Fruit fly (Drosophila melanogaster) whole organism, embryonic: ENCODE results near the gene CG42716.
A peak's percentile ranks its signal among the peaks of the same experiment; 100 is the strongest.

Experiments used
- Bdp1 ChIP-seq: fragments of 200-800 bp; sonication (Bioruptor generic); optimal IDR thresholded peaks from 3 replicates; lab custom pipeline; 2016; ENCODE audit warnings: missing biosample characterization, missing genetic modification characterization
- Bteb2 ChIP-seq: fragments of 200-800 bp; sonication (Bioruptor generic); optimal IDR thresholded peaks from 2 replicates; lab custom pipeline; 2016; ENCODE audit warnings: missing biosample characterization, missing genetic modification characterization
- CG10267 ChIP-seq: fragments of 200-800 bp; sonication (Bioruptor generic); optimal IDR thresholded peaks from 2 replicates; lab custom pipeline; 2018; ENCODE audit warnings: missing biosample characterization, mild to moderate bottlenecking, missing genetic modification characterization, moderate library complexity
- CG11695 ChIP-seq: fragments of 200-800 bp; sonication (Bioruptor generic); IDR thresholded peaks from 3 replicates; pipeline ENCODE4 v1.3.6; 2022; ENCODE audit warnings: missing biosample characterization, missing genetic modification characterization
- CG12071 ChIP-seq: fragments of 200-800 bp; sonication (Bioruptor generic); optimal IDR thresholded peaks from 3 replicates; lab custom pipeline; 2018; ENCODE audit warnings: missing biosample characterization, mild to moderate bottlenecking, missing genetic modification characterization
- CG12104 ChIP-seq: fragments of 200-800 bp; sonication (Bioruptor generic); optimal IDR thresholded peaks from 3 replicates; lab custom pipeline; 2016; ENCODE audit warnings: missing biosample characterization, missing genetic modification characterization
- CG12769 ChIP-seq: fragments of 200-800 bp; sonication (Bioruptor generic); optimal IDR thresholded peaks from 2 replicates; lab custom pipeline; 2019; ENCODE audit warnings: missing biosample characterization, mild to moderate bottlenecking, missing genetic modification characterization, moderate library complexity
- CG16815 ChIP-seq: fragments of 200-800 bp; sonication (Bioruptor generic); optimal IDR thresholded peaks from 3 replicates; lab custom pipeline; 2017; ENCODE audit warnings: missing biosample characterization, mild to moderate bottlenecking, missing genetic modification characterization
- CG17359 ChIP-seq: fragments of 200-800 bp; sonication (Bioruptor generic); optimal IDR thresholded peaks from 3 replicates; lab custom pipeline; 2018; ENCODE audit warnings: missing biosample characterization, mild to moderate bottlenecking, missing genetic modification characterization, moderate library complexity
- CG17385 ChIP-seq: fragments of 200-800 bp; sonication (Bioruptor generic); optimal IDR thresholded peaks from 3 replicates; lab custom pipeline; 2018; ENCODE audit warnings: missing biosample characterization, mild to moderate bottlenecking, missing genetic modification characterization
- CG17912 ChIP-seq: fragments of 200-800 bp; sonication (Bioruptor generic); optimal IDR thresholded peaks from 2 replicates; lab custom pipeline; 2018; ENCODE audit warnings: missing biosample characterization, mild to moderate bottlenecking, missing genetic modification characterization
- CG30431 ChIP-seq: fragments of 200-800 bp; sonication (Bioruptor generic); optimal IDR thresholded peaks from 2 replicates; lab custom pipeline; 2017; ENCODE audit warnings: missing biosample characterization, missing genetic modification characterization
- CG34422 ChIP-seq: fragments of 200-800 bp; sonication (Bioruptor generic); IDR thresholded peaks from 3 replicates; pipeline ENCODE4 v1.3.6; 2022; ENCODE audit warnings: missing biosample characterization, missing genetic modification characterization
- CG3995 ChIP-seq: fragments of 200-800 bp; sonication (Bioruptor generic); optimal IDR thresholded peaks from 3 replicates; lab custom pipeline; 2016; ENCODE audit warnings: missing biosample characterization, missing genetic modification characterization
- CG5245 ChIP-seq: fragments of 200-800 bp; sonication (Bioruptor generic); optimal IDR thresholded peaks from 3 replicates; lab custom pipeline; 2016; ENCODE audit warnings: missing biosample characterization, missing genetic modification characterization
- CG6683 ChIP-seq: fragments of 200-800 bp; sonication (Bioruptor generic); optimal IDR thresholded peaks from 2 replicates; lab custom pipeline; 2017; ENCODE audit warnings: missing biosample characterization, mild to moderate bottlenecking, missing genetic modification characterization, missing genetic modification reagents
- CG8359 ChIP-seq: fragments of 200-800 bp; sonication (Bioruptor generic); optimal IDR thresholded peaks from 2 replicates; lab custom pipeline; 2017; ENCODE audit warnings: missing biosample characterization, mild to moderate bottlenecking, missing genetic modification characterization, borderline replicate concordance
- CG8478 ChIP-seq: fragments of >200 bp; optimal IDR thresholded peaks from 2 replicates; lab custom pipeline; 2018
- CG9817 ChIP-seq: fragments of 200-800 bp; sonication (Bioruptor generic); optimal IDR thresholded peaks from 2 replicates; lab custom pipeline; 2018; ENCODE audit warnings: missing biosample characterization, mild to moderate bottlenecking, missing genetic modification characterization, moderate library complexity
- Fer1 ChIP-seq: fragments of 200-800 bp; sonication (Bioruptor generic); optimal IDR thresholded peaks from 2 replicates; lab custom pipeline; 2017; ENCODE audit warnings: missing biosample characterization, mild to moderate bottlenecking, missing genetic modification characterization
- GATAe ChIP-seq: fragments of 200-800 bp; sonication (Bioruptor generic); conservative IDR thresholded peaks from 2 replicates; pipeline ENCODE4 v1.3.6; 2022; ENCODE audit warnings: missing biosample characterization, missing genetic modification characterization
- Gsc ChIP-seq: fragments of 200-800 bp; sonication (Bioruptor generic); IDR thresholded peaks from 2 replicates; pipeline ENCODE4 v1.3.6; 2022; ENCODE audit warnings: missing biosample characterization, missing genetic modification characterization
- Hey ChIP-seq: fragments of 200-800 bp; sonication (Bioruptor generic); optimal IDR thresholded peaks from 3 replicates; lab custom pipeline; 2018; ENCODE audit warnings: missing biosample characterization, mild to moderate bottlenecking, missing genetic modification characterization
- MTF-1 ChIP-seq: fragments of 200-800 bp; sonication (Bioruptor generic); optimal IDR thresholded peaks from 2 replicates; lab custom pipeline; 2018; ENCODE audit warnings: missing biosample characterization, mild to moderate bottlenecking, missing genetic modification characterization, borderline replicate concordance
- NK7.1 ChIP-seq: fragments of 200-800 bp; sonication (Bioruptor generic); optimal IDR thresholded peaks from 3 replicates; lab custom pipeline; 2016; ENCODE audit warnings: missing biosample characterization, missing genetic modification characterization
- Nf-YC ChIP-seq: fragments of 200-800 bp; optimal IDR thresholded peaks from 3 replicates; lab custom pipeline; 2019; ENCODE audit warnings: missing biosample characterization, mild to moderate bottlenecking, missing genetic modification characterization, moderate library complexity
- Tbp ChIP-seq: fragments of >200 bp; optimal IDR thresholded peaks from 2 replicates; lab custom pipeline; 2018; ENCODE audit warnings: missing biosample characterization, missing genetic modification characterization
- Trl ChIP-seq, 3 experiments: fragments of >200 bp in 2 of 3; fragments of 200-800 bp in 1 of 3; sonication (Bioruptor generic) in 1 of 3; optimal IDR thresholded peaks; 2 replicates in 1 of 3; 3 replicates in 2 of 3; lab custom pipeline; 2016 to 2017; ENCODE audit warnings: missing biosample characterization in 1 of 3, missing genetic modification characterization in 1 of 3
- Xbp1 ChIP-seq: fragments of 200-800 bp; sonication (Bioruptor generic); optimal IDR thresholded peaks from 3 replicates; lab custom pipeline; 2016; ENCODE audit warnings: missing biosample characterization, mild to moderate bottlenecking, missing genetic modification characterization
- ap ChIP-seq: fragments of 200-800 bp; sonication (Bioruptor generic); IDR thresholded peaks from 2 replicates; pipeline ENCODE4 v1.3.6; 2022; ENCODE audit warnings: missing biosample characterization, missing genetic modification characterization
- ara ChIP-seq: fragments of 200-800 bp; sonication (Bioruptor generic); IDR thresholded peaks from 2 replicates; pipeline ENCODE4 v1.3.6; 2022; ENCODE audit warnings: missing biosample characterization, missing genetic modification characterization
- bigmax ChIP-seq: fragments of 200-800 bp; sonication (Bioruptor generic); optimal IDR thresholded peaks from 2 replicates; lab custom pipeline; 2018; ENCODE audit warnings: missing biosample characterization, mild to moderate bottlenecking, missing genetic modification characterization
- caup ChIP-seq: fragments of 200-800 bp; sonication (Bioruptor generic); optimal IDR thresholded peaks from 3 replicates; lab custom pipeline; 2017; ENCODE audit warnings: missing biosample characterization, mild to moderate bottlenecking, missing genetic modification characterization, moderate library complexity; ENCODE audit not compliant: severe bottlenecking
- ci ChIP-seq: fragments of 200-800 bp; sonication (Bioruptor generic); IDR thresholded peaks from 3 replicates; pipeline ENCODE4 v1.3.6; 2022; ENCODE audit warnings: missing biosample characterization, missing genetic modification characterization
- danr ChIP-seq: fragments of 200-800 bp; sonication (Bioruptor generic); IDR thresholded peaks from 2 replicates; pipeline ENCODE4 v1.3.6; 2022; ENCODE audit warnings: missing biosample characterization, missing genetic modification characterization
- emc ChIP-seq: fragments of 200-800 bp; sonication (Bioruptor generic); optimal IDR thresholded peaks from 2 replicates; lab custom pipeline; 2016; ENCODE audit warnings: missing biosample characterization, missing genetic modification characterization
- en ChIP-seq: fragments of 200-800 bp; sonication (Bioruptor generic); optimal IDR thresholded peaks from 2 replicates; lab custom pipeline; 2016; ENCODE audit warnings: missing biosample characterization, missing genetic modification characterization
- gfzf ChIP-seq: fragments of 200-800 bp; sonication (Bioruptor generic); optimal IDR thresholded peaks from 2 replicates; lab custom pipeline; 2016; ENCODE audit warnings: missing biosample characterization, mild to moderate bottlenecking, missing genetic modification characterization, moderate library complexity
- gsb-n ChIP-seq: fragments of 200-800 bp; sonication (Bioruptor generic); optimal IDR thresholded peaks from 3 replicates; lab custom pipeline; 2018; ENCODE audit warnings: missing biosample characterization, mild to moderate bottlenecking, missing genetic modification characterization
- knrl ChIP-seq: fragments of 200-800 bp; sonication (Bioruptor generic); IDR thresholded peaks from 3 replicates; pipeline ENCODE4 v1.3.6; 2022; ENCODE audit warnings: missing biosample characterization, missing genetic modification characterization; ENCODE audit not compliant: partially characterized antibody
- lab ChIP-seq: fragments of 200-800 bp; sonication (Bioruptor generic); optimal IDR thresholded peaks from 3 replicates; lab custom pipeline; 2017; ENCODE audit warnings: missing biosample characterization, missing genetic modification characterization, mild to moderate bottlenecking, moderate library complexity, missing genetic modification reagents
- otp ChIP-seq: fragments of 200-800 bp; sonication (Bioruptor generic); IDR thresholded peaks from 3 replicates; pipeline ENCODE4, ENCODE4 v1.3.6; 2022; ENCODE audit warnings: missing biosample characterization, missing genetic modification characterization
- pb ChIP-seq: fragments of 200-800 bp; sonication (Bioruptor generic); optimal IDR thresholded peaks from 3 replicates; lab custom pipeline; 2016; ENCODE audit warnings: missing biosample characterization, missing genetic modification characterization
- pros ChIP-seq: fragments of 200-800 bp; sonication (Bioruptor generic); optimal IDR thresholded peaks from 3 replicates; lab custom pipeline; 2019; ENCODE audit warnings: missing biosample characterization, mild to moderate bottlenecking, missing genetic modification characterization, moderate library complexity
- sima ChIP-seq: fragments of 200-800 bp; sonication (Bioruptor generic); optimal IDR thresholded peaks from 2 replicates; lab custom pipeline; 2016; ENCODE audit warnings: missing biosample characterization, missing genetic modification characterization
- slbo ChIP-seq: fragments of 200-800 bp; sonication (Bioruptor generic); IDR thresholded peaks from 2 replicates; pipeline ENCODE4 v1.3.6; 2022; ENCODE audit warnings: missing biosample characterization, missing genetic modification characterization
- slp2 ChIP-seq: fragments of 200-800 bp; sonication (Bioruptor generic); optimal IDR thresholded peaks from 2 replicates; lab custom pipeline; 2016; ENCODE audit warnings: missing biosample characterization, missing genetic modification characterization
- wek ChIP-seq: fragments of 200-800 bp; sonication (Bioruptor generic); optimal IDR thresholded peaks from 3 replicates; lab custom pipeline; 2018; ENCODE audit warnings: missing biosample characterization, mild to moderate bottlenecking, missing genetic modification characterization, moderate library complexity
- wor ChIP-seq: fragments of 200-800 bp; sonication (Bioruptor generic); IDR thresholded peaks from 2 replicates; pipeline ENCODE4 v1.3.6; 2022; ENCODE audit warnings: missing biosample characterization, missing genetic modification characterization

The CG42716 gene

dm6 chr3L:16052145-16053025 lies 18.8 kb downstream of the CG42716 start (continued):
- TF ChIP-seq knrl (GFP tag; lab: Robert Waterston, UW) = peak; percentile 33; the same call in 2 of the 3 replicates
- no peak for TF ChIP-seq wor (GFP tag; lab: Robert Waterston, UW)
- TF ChIP-seq CG12104 (GFP tag; lab: Kevin White, UChicago) = peak; percentile 6
- TF ChIP-seq otp = no peak
- no peak for TF ChIP-seq bigmax
- TF ChIP-seq sima (GFP tag; lab: Kevin White, UChicago) = no peak
- peak; percentile 47; the same call in 2 of the 3 replicates for TF ChIP-seq ci (GFP tag; lab: Robert Waterston, UW)
- no peak for TF ChIP-seq gsb-n
- peak; percentile 17; the same call in 1 of the 2 replicates for TF ChIP-seq GATAe
- no peak for TF ChIP-seq Gsc (GFP tag; lab: Robert Waterston, UW)
- TF ChIP-seq slp2 (GFP tag; lab: Kevin White, UChicago) = no peak
- peak; percentile 99 for TF ChIP-seq CG8478 (lab: Kevin White, UChicago)
- no peak for TF ChIP-seq CG34422 (GFP tag; lab: Robert Waterston, UW)
- no peak for TF ChIP-seq danr (GFP tag; lab: Robert Waterston, UW)
- TF ChIP-seq Tbp = no peak
- TF ChIP-seq Bteb2 (GFP tag; lab: Kevin White, UChicago) = no peak
- TF ChIP-seq slbo = no peak
- TF ChIP-seq Trl (optimal IDR thresholded peaks at IDR 0.05; lab: Kevin White, UChicago) = peak; percentile 88 to 99
- peak; percentile 37 for TF ChIP-seq Trl (GFP tag; optimal IDR thresholded peaks at IDR 0.05; lab: Kevin White, UChicago)
- no peak for TF ChIP-seq CG12769 (tag; lab: Kevin White, UChicago)
- no peak for TF ChIP-seq Hey (tag; lab: Kevin White, UChicago)
- TF ChIP-seq CG12071 (GFP tag; lab: Kevin White, UChicago) = no peak
- no peak for TF ChIP-seq pb (GFP tag; lab: Kevin White, UChicago)
- no peak for TF ChIP-seq CG17912 (GFP tag; lab: Kevin White, UChicago)
- peak; percentile 13 for TF ChIP-seq Nf-YC (tag; lab: Kevin White, UChicago)
- peak; percentile 1 for TF ChIP-seq Fer1 (GFP tag; lab: Kevin White, UChicago)
- no peak for TF ChIP-seq CG10267 (tag; lab: Kevin White, UChicago)
- no peak for TF ChIP-seq CG16815 (GFP tag; lab: Kevin White, UChicago)
- TF ChIP-seq CG30431 (GFP tag; lab: Kevin White, UChicago) = no peak
- no peak for TF ChIP-seq gfzf (GFP tag; lab: Kevin White, UChicago)
- TF ChIP-seq emc (GFP tag; lab: Kevin White, UChicago) = no peak
- TF ChIP-seq CG8359 (GFP tag; lab: Kevin White, UChicago) = no peak
- no peak for TF ChIP-seq CG11695 (GFP tag; lab: Robert Waterston, UW)
- no peak for TF ChIP-seq ap (GFP tag; lab: Robert Waterston, UW)
- peak; percentile 89 for TF ChIP-seq pros
- no peak for TF ChIP-seq CG17359 (tag; lab: Kevin White, UChicago)
- no peak for TF ChIP-seq CG3995
- TF ChIP-seq caup (GFP tag; lab: Kevin White, UChicago) = no peak
- peak; percentile 49 for TF ChIP-seq lab
- no peak for TF ChIP-seq NK7.1 (GFP tag; lab: Kevin White, UChicago)
- no peak for TF ChIP-seq CG9817 (tag; lab: Kevin White, UChicago)
- TF ChIP-seq CG5245 (GFP tag; lab: Kevin White, UChicago) = no peak
- no peak for TF ChIP-seq Bdp1 (GFP tag; lab: Kevin White, UChicago)
- peak; percentile 13 for TF ChIP-seq CG6683
- TF ChIP-seq CG17385 (GFP tag; lab: Kevin White, UChicago) = peak; percentile 87
- no peak for TF ChIP-seq MTF-1
- TF ChIP-seq en (GFP tag; lab: Kevin White, UChicago) = no peak
- no peak for TF ChIP-seq wek (GFP tag; lab: Kevin White, UChicago)
- no peak for TF ChIP-seq ara (GFP tag; lab: Robert Waterston, UW)
- TF ChIP-seq Xbp1 (GFP tag; lab: Kevin White, UChicago) = no peak
